Worm (Caenorhabditis elegans): ENCODE data around the gene orc-5.

Gene orc-5

DNA sequence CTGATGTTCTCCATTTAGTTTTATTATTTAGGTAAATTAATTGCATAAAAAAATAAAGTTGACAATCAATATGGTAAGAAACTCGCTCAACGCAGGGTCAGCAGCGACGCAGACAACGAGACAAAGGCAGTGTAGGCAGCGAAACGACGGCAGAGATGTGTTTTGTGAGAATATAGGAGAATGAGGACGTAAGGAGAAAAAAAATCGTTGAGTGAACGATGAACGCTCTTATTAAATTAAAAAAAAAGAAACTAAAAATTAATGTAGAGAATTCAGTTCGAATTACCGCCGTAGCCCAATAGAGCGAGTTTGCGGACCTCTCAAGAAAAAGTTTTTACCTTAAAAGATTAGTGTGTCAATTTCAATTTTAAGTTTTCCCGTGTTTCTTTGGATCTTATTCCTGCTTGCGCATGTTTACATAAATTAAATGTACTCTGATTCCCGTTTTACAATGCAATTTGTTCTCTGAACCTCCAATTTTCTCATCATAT is 33.8 kb upstream of the orc-5 start, which contains the start of gene T25B9.8:
T25B9.8 (minus strand) TSS at position 51 of the 491 bp plus-strand sequence.
- TF ChIP-seq nhr-43 (tag; optimal IDR thresholded peaks at IDR 0.05; ENCODE audit: poor library complexity, severe bottlenecking) (no peak), fkh-10 (GFP tag; optimal IDR thresholded peaks at IDR 0.05) (peak; percentile 3)

DNA sequence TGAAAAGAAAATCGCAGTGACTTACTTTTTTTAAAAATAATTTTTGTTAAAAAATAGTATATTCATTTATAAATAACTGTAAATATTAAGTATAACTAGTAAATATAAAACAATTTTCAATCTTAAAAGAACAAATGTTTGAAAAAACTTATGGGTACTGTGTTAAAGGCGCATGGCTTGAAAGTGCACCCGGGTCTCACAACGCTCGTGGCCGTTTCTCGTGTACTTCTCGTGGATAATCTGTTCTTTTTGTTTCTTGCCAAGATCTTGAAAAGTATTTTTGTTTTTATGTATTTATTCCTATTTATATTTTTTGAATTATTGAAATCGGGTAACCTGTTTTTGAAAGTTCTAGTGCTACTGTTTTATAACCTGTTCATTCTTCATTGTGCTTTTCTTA is 31.7 kb upstream of the orc-5 start:
- no peak for TF ChIP-seq lin-39 (tag; optimal IDR thresholded peaks at IDR 0.05)

DNA sequence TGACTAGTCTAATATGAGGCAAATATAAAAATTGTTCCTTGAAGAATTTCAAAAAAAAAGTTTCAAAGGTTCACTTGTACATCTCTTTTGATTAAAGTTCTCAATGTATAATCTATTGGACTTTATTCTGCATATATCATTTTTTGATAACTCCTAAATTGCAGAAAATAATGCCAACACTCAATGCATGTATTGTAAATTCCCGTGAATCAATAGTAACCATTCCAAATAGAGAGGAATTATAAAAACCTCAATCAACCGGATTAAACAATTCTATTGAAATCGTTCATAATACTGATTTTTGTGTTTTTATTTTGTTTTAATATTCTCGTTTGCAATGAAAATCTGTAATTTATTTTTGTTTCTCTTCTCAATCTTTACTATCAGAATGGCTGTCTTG is 30.7 kb upstream of the orc-5 start, which contains the start of gene T25B9.12:
T25B9.12 (plus strand) TSS at position 301 of the 400 bp plus-strand sequence.
- no peak for TF ChIP-seq tbx-2 (tag; optimal IDR thresholded peaks at IDR 0.05)
- no peak for TF ChIP-seq nhr-12 (tag; optimal IDR thresholded peaks at IDR 0.05)

DNA sequence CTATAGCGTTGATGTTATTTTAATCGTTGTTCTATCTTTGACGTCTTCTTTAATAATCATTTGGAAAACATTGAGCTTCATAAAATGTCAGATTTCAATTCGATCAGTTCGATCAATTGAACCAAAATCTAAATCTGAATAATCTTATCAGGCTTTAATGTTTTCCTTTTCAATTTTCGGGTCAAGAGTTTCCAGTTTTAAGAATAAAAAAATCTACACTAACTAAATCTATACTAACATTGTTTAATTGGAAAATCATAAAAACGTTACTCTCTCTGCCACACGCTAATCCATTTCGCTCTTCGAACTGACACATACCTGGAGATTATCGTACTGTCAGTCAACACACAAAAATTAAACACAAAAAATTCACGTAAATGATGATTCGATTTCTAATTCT is 29.8 kb upstream of the orc-5 start, which contains the start of gene T25B9.11:
T25B9.11 (plus strand) TSS at position 301 of the 400 bp plus-strand sequence.
- TF ChIP-seq ceh-82 (tag; optimal IDR thresholded peaks at IDR 0.05) (no peak), eor-1 (tag; optimal IDR thresholded peaks at IDR 0.05) (no peak), lin-39 (tag; optimal IDR thresholded peaks at IDR 0.05) (no peak), ztf-4 (tag; optimal IDR thresholded peaks at IDR 0.05) (no peak), egl-5 (tag; optimal IDR thresholded peaks at IDR 0.05) (no peak), lin-15B (tag; optimal IDR thresholded peaks at IDR 0.05) (no peak), pqm-1 (tag; optimal IDR thresholded peaks at IDR 0.05) (no peak)

DNA sequence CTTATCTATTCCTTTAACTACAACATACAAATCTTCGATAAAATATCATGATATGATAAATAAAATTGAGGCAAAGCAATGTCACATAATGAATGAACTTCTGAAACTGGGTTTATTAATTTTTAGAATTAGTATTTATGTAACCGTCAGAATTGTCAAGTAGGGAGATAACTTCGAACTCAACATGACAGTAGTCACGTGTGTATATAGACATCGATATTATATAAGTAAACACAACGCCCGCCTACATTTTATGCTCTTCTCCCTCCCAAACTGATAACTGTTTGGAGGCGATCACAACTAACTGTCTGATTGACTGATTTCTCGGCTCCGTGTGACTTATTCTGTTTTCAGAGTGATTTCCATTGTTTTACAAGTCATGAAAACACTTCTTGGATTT is 27.0 kb upstream of the orc-5 start, which contains the start of gene ugt-54:
ugt-54 (plus strand) TSS at position 355 of the 400 bp plus-strand sequence.
- TF ChIP-seq skn-1 (tag; optimal IDR thresholded peaks at IDR 0.05) (no peak), mml-1 (tag; optimal IDR thresholded peaks at IDR 0.05) (no peak), jun-1 (tag; optimal IDR thresholded peaks at IDR 0.05) (no peak), ceh-28 (tag; optimal IDR thresholded peaks at IDR 0.05) (no peak), eor-1 (tag; optimal IDR thresholded peaks at IDR 0.05) (no peak), pqm-1 (tag; optimal IDR thresholded peaks at IDR 0.05) (peak; percentile 74), elt-2 (tag; optimal IDR thresholded peaks at IDR 0.05) (peak; percentile 87), elt-3 (tag; optimal IDR thresholded peaks at IDR 0.05) (no peak)

DNA sequence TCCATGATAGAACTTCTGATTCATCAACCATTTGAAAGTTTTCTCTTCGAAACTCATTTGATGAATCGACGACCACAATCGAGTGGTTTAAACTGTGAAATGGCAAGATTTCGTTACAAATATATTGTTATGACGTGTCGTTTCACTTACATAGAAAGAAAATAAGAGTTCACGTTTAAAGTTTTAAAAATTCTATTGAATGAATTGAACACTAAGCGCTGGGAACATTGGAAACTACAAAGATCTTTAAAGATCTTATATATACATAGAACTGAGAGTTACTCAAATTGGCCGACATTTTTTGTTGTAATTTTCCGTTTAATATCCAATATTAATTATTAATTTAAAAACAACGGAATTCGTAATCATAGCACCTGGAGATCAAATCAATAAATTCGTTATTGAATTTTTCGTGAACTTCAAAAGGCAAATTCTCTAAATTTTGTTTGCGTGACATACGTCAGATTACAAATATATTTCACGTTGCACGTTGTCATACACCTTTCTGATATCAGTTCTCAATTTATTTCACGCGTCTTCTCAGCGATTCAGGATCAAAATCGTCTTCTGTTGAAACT is 23.3 kb upstream of the orc-5 start, which contains the start of the genes T25B9.4 and T25B9.6:
T25B9.4 (minus strand) TSS at position 101 of the 578 bp plus-strand sequence.
T25B9.6 (plus strand) TSS at position 528 of the 578 bp plus-strand sequence.
- TF ChIP-seq ceh-9 (tag; optimal IDR thresholded peaks at IDR 0.05) (no peak), fkh-2 (tag; optimal IDR thresholded peaks at IDR 0.05) (no peak), unc-62 (GFP tag; optimal IDR thresholded peaks at IDR 0.05) (no peak), R02D3.7 (tag; optimal IDR thresholded peaks at IDR 0.05) (no peak), nhr-23 (tag; optimal IDR thresholded peaks at IDR 0.05) (no peak), nhr-28 (tag; optimal IDR thresholded peaks at IDR 0.05) (no peak), ceh-82 (tag; optimal IDR thresholded peaks at IDR 0.05) (no peak), ceh-16 (tag; optimal IDR thresholded peaks at IDR 0.05) (no peak), fkh-10 (GFP tag; optimal IDR thresholded peaks at IDR 0.05) (no peak), elt-1 (tag; optimal IDR thresholded peaks at IDR 0.05) (no peak), hmg-11 (tag; optimal IDR thresholded peaks at IDR 0.05) (no peak), tbx-2 (tag; optimal IDR thresholded peaks at IDR 0.05) (no peak)

DNA sequence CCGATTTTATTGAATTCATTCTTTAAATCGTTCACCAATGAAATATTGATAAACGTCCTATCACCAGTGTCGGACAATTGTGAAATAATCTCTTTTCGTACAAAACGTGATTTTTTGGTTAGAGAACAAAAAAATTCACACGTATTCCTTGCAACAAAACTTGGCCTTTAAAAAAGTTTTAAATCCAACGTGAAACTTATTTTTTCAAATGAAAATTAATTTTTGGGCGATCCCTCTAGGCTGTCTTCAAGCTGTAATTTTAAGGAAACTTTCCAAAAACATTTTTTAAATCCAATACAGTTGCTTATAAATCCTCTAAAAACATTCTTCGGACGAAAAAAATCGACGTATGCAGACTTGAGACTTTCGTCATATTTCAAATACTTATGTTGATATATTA is 20.3 kb upstream of the orc-5 start, which contains the start of gene T25B9.5:
T25B9.5 (minus strand) TSS at position 101 of the 400 bp plus-strand sequence.
- TF ChIP-seq elt-3 (tag; optimal IDR thresholded peaks at IDR 0.05) (no peak), pqm-1 (tag; optimal IDR thresholded peaks at IDR 0.05) (no peak), daf-12 (tag; optimal IDR thresholded peaks at IDR 0.05) (no peak), nhr-28 (tag; optimal IDR thresholded peaks at IDR 0.05) (no peak), lin-15B (tag; optimal IDR thresholded peaks at IDR 0.05) (no peak), elt-2 (tag; optimal IDR thresholded peaks at IDR 0.05) (no peak), unc-39 (tag; optimal IDR thresholded peaks at IDR 0.05) (no peak), snpc-4 (tag; optimal IDR thresholded peaks at IDR 0.05) (no peak), egl-5 (tag; optimal IDR thresholded peaks at IDR 0.05) (no peak), nfya-1 (tag; optimal IDR thresholded peaks at IDR 0.05; ENCODE audit: insufficient read depth) (no peak), zag-1 (tag; optimal IDR thresholded peaks at IDR 0.05) (no peak), ztf-11 (tag; optimal IDR thresholded peaks at IDR 0.05) (no peak)
